Worm (Caenorhabditis elegans): Measurements from ENCODE around the gene gst-31.

DNA sequence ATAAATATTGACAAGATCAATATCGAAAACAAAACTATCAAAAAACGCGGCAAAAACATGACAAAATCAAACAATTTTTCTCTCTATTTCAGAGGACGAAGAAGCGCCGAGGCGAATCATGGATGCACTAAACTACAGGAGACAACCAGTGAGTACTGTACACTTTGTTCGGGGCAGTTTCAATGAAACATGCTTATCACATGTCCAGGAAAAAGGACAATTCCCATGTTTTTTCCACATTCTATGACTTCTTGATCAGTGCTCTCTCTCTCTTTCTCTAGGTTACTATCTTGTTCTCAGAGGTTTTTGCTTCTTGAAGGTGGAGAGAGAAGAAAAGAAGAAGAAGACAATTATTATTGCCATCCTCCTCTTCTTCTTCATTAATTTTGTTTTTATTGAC, 22.7 kb upstream of the gst-31 start:
- TF ChIP-seq cog-1 (tag; optimal IDR thresholded peaks at IDR 0.05), result no peak
- TF ChIP-seq med-1 (GFP tag; optimal IDR thresholded peaks at IDR 0.05; ENCODE audit: insufficient read depth), result no peak
- no peak for TF ChIP-seq klf-2 (GFP tag; conservative IDR thresholded peaks at IDR 0.05)
